Worm (Caenorhabditis elegans): Measurements from ENCODE around the gene F35H12.5.

The F35H12.5 gene

DNA sequence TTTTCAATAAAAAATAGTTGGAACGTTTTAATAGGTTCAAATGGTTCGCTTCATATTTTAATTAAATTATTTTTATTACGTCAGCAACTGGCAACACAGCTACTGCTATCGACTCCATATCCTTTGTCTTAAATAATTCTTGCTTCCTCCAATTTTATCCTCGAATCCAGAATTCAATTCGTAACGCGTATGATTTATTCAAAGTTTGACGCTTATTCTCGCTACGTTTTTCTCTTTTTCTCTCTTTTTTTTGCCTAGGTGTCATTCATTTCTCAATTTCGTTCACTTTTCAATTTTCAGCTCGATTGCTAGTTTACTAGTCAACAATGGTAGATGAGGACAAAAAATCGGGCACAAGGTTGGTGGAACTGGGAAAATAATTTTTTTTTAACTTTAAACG lies 32.3 kb downstream of the F35H12.5 start, which contains the start of gene arr-1:
arr-1 (plus strand) TSS at position 301 of the 400 bp plus-strand sequence.
- TF ChIP-seq saeg-2 (GFP tag; IDR thresholded peaks at IDR 0.05) = no peak
- no peak for TF ChIP-seq lin-1 (GFP tag; IDR thresholded peaks at IDR 0.05)
- TF ChIP-seq nhr-237 (tag; optimal IDR thresholded peaks at IDR 0.05) = no peak
- TF ChIP-seq F44E2.7 (GFP tag; IDR thresholded peaks at IDR 0.05) = no peak
- TF ChIP-seq set-16 (GFP tag; IDR thresholded peaks at IDR 0.05) = no peak
- no peak for TF ChIP-seq lim-7 (GFP tag; IDR thresholded peaks at IDR 0.05)
- TF ChIP-seq mep-1 (tag; optimal IDR thresholded peaks at IDR 0.05) = no peak
- TF ChIP-seq tra-1 (GFP tag; IDR thresholded peaks at IDR 0.05) = no peak
- no peak for TF ChIP-seq nhr-76 (tag; optimal IDR thresholded peaks at IDR 0.05)
- no peak for TF ChIP-seq attf-4 (tag; optimal IDR thresholded peaks at IDR 0.05)
- no peak for TF ChIP-seq snpc-4 (tag; optimal IDR thresholded peaks at IDR 0.05)
- TF ChIP-seq ceh-20 (GFP tag; IDR thresholded peaks at IDR 0.05) = no peak
- no peak for TF ChIP-seq daf-19 (GFP tag; conservative IDR thresholded peaks at IDR 0.05)
- TF ChIP-seq F10B5.3 (tag; optimal IDR thresholded peaks at IDR 0.05) = no peak
- no peak for TF ChIP-seq nhr-25 (tag; optimal IDR thresholded peaks at IDR 0.05; ENCODE audit: borderline replicate concordance, insufficient read depth)
- TF ChIP-seq lin-13 (GFP tag; optimal IDR thresholded peaks at IDR 0.05) = no peak
- TF ChIP-seq nhr-28 (tag; optimal IDR thresholded peaks at IDR 0.05) = no peak

- TF ChIP-seq tra-1 (GFP tag; IDR thresholded peaks at IDR 0.05) (no peak), rbr-2 (tag; optimal IDR thresholded peaks at IDR 0.05) (peak; percentile 29), egl-27 (tag; optimal IDR thresholded peaks at IDR 0.05) (no peak), unc-62 (GFP tag; optimal IDR thresholded peaks at IDR 0.05 in 1 of 2) (peak in 1 of 2 experiments; percentile 92), unc-62 (tag; optimal IDR thresholded peaks at IDR 0.05) (no peak), hlh-30 (tag; optimal IDR thresholded peaks at IDR 0.05; ENCODE audit: insufficient read depth) (no peak), hlh-11 (tag; optimal IDR thresholded peaks at IDR 0.05) (no peak), nhr-28 (tag; optimal IDR thresholded peaks at IDR 0.05) (no peak), dve-1 (tag; optimal IDR thresholded peaks at IDR 0.05; ENCODE audit: insufficient read depth) (no peak), lsy-2 (tag; optimal IDR thresholded peaks at IDR 0.05) (peak in 1 of 2 experiments; percentile 26)
Observed at ce11 chrX:952557-953083, 34.4 kb downstream of the F35H12.5 start.

- TF ChIP-seq ZK546.5 (tag; optimal IDR thresholded peaks at IDR 0.05) (no peak), dmd-6 (GFP tag; IDR thresholded peaks at IDR 0.05) (no peak), T20F7.1 (GFP tag; optimal IDR thresholded peaks at IDR 0.05) (peak; percentile 92), mdl-1 (tag; optimal IDR thresholded peaks at IDR 0.05) (no peak), lsy-2 (tag; optimal IDR thresholded peaks at IDR 0.05) (peak in 1 of 2 experiments; percentile 58), unc-62 (GFP tag; optimal IDR thresholded peaks at IDR 0.05 in 1 of 2) (no peak), unc-62 (tag; optimal IDR thresholded peaks at IDR 0.05) (no peak), T26A8.4 (GFP tag; IDR thresholded peaks at IDR 0.05) (no peak), hmg-1.1 (GFP tag; IDR thresholded peaks at IDR 0.05) (0 out of 2 replicates have a peak, but pooled peaks have one; percentile 30), hlh-30 (tag; optimal IDR thresholded peaks at IDR 0.05; ENCODE audit: insufficient read depth) (peak; percentile 16), mes-2 (tag; optimal IDR thresholded peaks at IDR 0.05; ENCODE audit: poor library complexity, severe bottlenecking) (peak; percentile 47), dve-1 (tag; optimal IDR thresholded peaks at IDR 0.05; ENCODE audit: insufficient read depth) (peak; percentile 26), dpl-1 (GFP tag; optimal IDR thresholded peaks at IDR 0.05) (peak; percentile 4), mep-1 (tag; optimal IDR thresholded peaks at IDR 0.05) (peak; percentile 12), lim-7 (GFP tag; IDR thresholded peaks at IDR 0.05) (no peak), nhr-77 (tag; optimal IDR thresholded peaks at IDR 0.05) (no peak)
Observed at ce11 chrX:954499-955061, 36.4 kb downstream of the F35H12.5 start, which contains the start of gene apm-3. Gene apm-3 (plus strand): TSS chrX:954975.

- TF ChIP-seq dmd-9 (GFP tag; IDR thresholded peaks at IDR 0.05) (no peak), nhr-237 (tag; optimal IDR thresholded peaks at IDR 0.05) (no peak), aha-1 (tag) (peak; percentile 6), nhr-28 (tag; optimal IDR thresholded peaks at IDR 0.05) (no peak), hmg-1.1 (GFP tag; IDR thresholded peaks at IDR 0.05) (no peak)
Observed at ce11 chrX:957581-957980, 39.4 kb downstream of the F35H12.5 start, which contains the start of gene chil-10. Gene chil-10 (plus strand): TSS chrX:957881.

All from whole organism, L4 larva.